Worm (Caenorhabditis elegans) whole organism, L1 larva: ENCODE results near the gene enol-1.

Experiments
- elt-2 ChIP-seq: sonication (generic microtip); optimal IDR thresholded peaks from 2 replicates; lab custom pipeline; 2016; ENCODE audit warnings: missing genetic modification characterization, mild to moderate bottlenecking, inconsistent platforms, missing compliant biosample characterization, missing genetic modification reagents
- nhr-12 ChIP-seq: sonication (generic microtip); optimal IDR thresholded peaks from 2 replicates; lab custom pipeline; 2017; ENCODE audit warnings: missing biosample characterization, missing genetic modification characterization
- nhr-19 ChIP-seq: fragments of 200-800 bp; sonication (Bioruptor generic); conservative IDR thresholded peaks from 2 replicates; pipeline ENCODE4 v1.3.6; 2022; ENCODE audit warnings: missing genetic modification characterization, missing compliant biosample characterization
- unc-130 ChIP-seq: fragments of 150-350 bp; optimal IDR thresholded peaks from 2 replicates; lab custom pipeline; 2017; ENCODE audit warnings: missing biosample characterization, missing genetic modification characterization, inconsistent platforms

- TF ChIP-seq nhr-12 (tag; lab: Kevin White, UChicago) (no peak), elt-2 (tag; lab: Kevin White, UChicago) (no peak), unc-130 (tag; lab: Kevin White, UChicago) (no peak), nhr-19 (GFP tag; lab: Robert Waterston, UW) (peak; percentile 8)
Measured at ce11 chrII:8933693-8934432, 3.1 kb downstream of the enol-1 start, which contains the start of gene T21B10.3.
